Fruit fly (Drosophila melanogaster): Measurements from ENCODE around the gene alpha-Est10.

The alpha-Est10 gene

dm6 chr3R:7492099-7492498, 1.5 kb downstream of the alpha-Est10 start (continued):
- TF ChIP-seq CG34224 (GFP tag; IDR thresholded peaks at IDR 0.05; ENCODE audit: partially characterized antibody) (no peak; the same call in 2 of the 3 replicates), CG10147 (GFP tag; optimal IDR thresholded peaks at IDR 0.05) (peak; percentile 20), Hmx (GFP tag; optimal IDR thresholded peaks at IDR 0.05) (no peak), CG7963 (GFP tag; IDR thresholded peaks at IDR 0.05; ENCODE audit: partially characterized antibody) (peak; percentile 67; the same call in 2 of the 3 replicates), CG1603 (tag; optimal IDR thresholded peaks at IDR 0.05) (peak; percentile 34), pita (GFP tag; optimal IDR thresholded peaks at IDR 0.05) (no peak), Sox100B (GFP tag; optimal IDR thresholded peaks at IDR 0.05) (no peak), Ravus (GFP tag; IDR thresholded peaks at IDR 0.05) (no peak), exex (tag; optimal IDR thresholded peaks at IDR 0.05) (peak; percentile 58), Dref (GFP tag; IDR thresholded peaks at IDR 0.05) (peak; percentile 67), CG1024 (GFP tag; IDR thresholded peaks at IDR 0.05) (0 out of 2 replicates have a peak, but pooled peaks have one; percentile 28), MTF-1 (GFP tag; optimal IDR thresholded peaks at IDR 0.05; ENCODE audit: borderline replicate concordance) (no peak), yki (optimal IDR thresholded peaks at IDR 0.05) (no peak), CG3726 (GFP tag; IDR thresholded peaks at IDR 0.05) (no peak), CG13123 (GFP tag; optimal IDR thresholded peaks at IDR 0.05) (no peak), Sry-δ (GFP tag; optimal IDR thresholded peaks at IDR 0.05) (no peak), CG7357 (GFP tag; IDR thresholded peaks at IDR 0.05) (no peak), ara (GFP tag; IDR thresholded peaks at IDR 0.05) (no peak), Rfx (GFP tag; IDR thresholded peaks at IDR 0.05) (peak; percentile 46), al (GFP tag; IDR thresholded peaks at IDR 0.05) (peak; percentile 41; the same call in 1 of the 2 replicates), kah (GFP tag; optimal IDR thresholded peaks at IDR 0.05) (no peak), fru (optimal IDR thresholded peaks at IDR 0.05) (no peak), Eip74EF (GFP tag; optimal IDR thresholded peaks at IDR 0.05) (no peak), CG15011 (GFP tag; optimal IDR thresholded peaks at IDR 0.05) (no peak), CG17385 (GFP tag; optimal IDR thresholded peaks at IDR 0.05) (no peak), sim (GFP tag; IDR thresholded peaks at IDR 0.05) (no peak), vfl (GFP tag; optimal IDR thresholded peaks at IDR 0.05) (no peak), CG6765 (GFP tag; optimal IDR thresholded peaks at IDR 0.05) (no peak), CG1792 (GFP tag; optimal IDR thresholded peaks at IDR 0.05) (no peak), CG12104 (GFP tag; optimal IDR thresholded peaks at IDR 0.05) (no peak), fd102C (GFP tag; optimal IDR thresholded peaks at IDR 0.05) (no peak), CG4617 (GFP tag; optimal IDR thresholded peaks at IDR 0.05; ENCODE audit: borderline replicate concordance) (no peak), grn (GFP tag; optimal IDR thresholded peaks at IDR 0.05) (no peak), CG12071 (GFP tag; optimal IDR thresholded peaks at IDR 0.05) (no peak), ttk (GFP tag; IDR thresholded peaks at IDR 0.05) (no peak), hb (GFP tag; IDR thresholded peaks at IDR 0.05; ENCODE audit: partially characterized antibody) (peak; percentile 71; the same call in 2 of the 3 replicates), CG6683 (GFP tag; optimal IDR thresholded peaks at IDR 0.05) (no peak), ftz-f1 (GFP tag; optimal IDR thresholded peaks at IDR 0.05) (peak; percentile 89), Atf-2 (GFP tag; optimal IDR thresholded peaks at IDR 0.05) (no peak), tna (GFP tag; IDR thresholded peaks at IDR 0.05; ENCODE audit: partially characterized antibody) (peak; percentile 92)

- TF ChIP-seq CG4730 (GFP tag; IDR thresholded peaks at IDR 0.05) (no peak), en (GFP tag; optimal IDR thresholded peaks at IDR 0.05) (no peak), Hr3 (GFP tag; optimal IDR thresholded peaks at IDR 0.05) (no peak), Ssrp (tag; optimal IDR thresholded peaks at IDR 0.05) (no peak), Lim3 (GFP tag; IDR thresholded peaks at IDR 0.05) (no peak), CG8290 (GFP tag; optimal IDR thresholded peaks at IDR 0.05) (no peak), CG8290 (tag; optimal IDR thresholded peaks at IDR 0.05) (peak in 1 of 2 experiments; percentile 53), CG7987 (GFP tag; optimal IDR thresholded peaks at IDR 0.05) (no peak), B-H2 (GFP tag; optimal IDR thresholded peaks at IDR 0.05) (peak; percentile 37), CG42726 (GFP tag; IDR thresholded peaks at IDR 0.05; ENCODE audit: partially characterized antibody) (peak; percentile 29; the same call in 1 of the 2 replicates), Dfd (GFP tag; optimal IDR thresholded peaks at IDR 0.05) (no peak), fd64A (GFP tag; optimal IDR thresholded peaks at IDR 0.05) (no peak), CG4328 (GFP tag; optimal IDR thresholded peaks at IDR 0.05) (no peak), CG11696 (GFP tag; IDR thresholded peaks at IDR 0.05) (no peak), Med (GFP tag) (peak; percentile 75)
Measured at dm6 chr3R:7491453-7491853, 2.2 kb downstream of the alpha-Est10 start.
